Fruit fly (Drosophila melanogaster) whole organism, embryonic: ENCODE results near the gene Acp1.

Experiments used
- CG10147 ChIP-seq: fragments of 200-800 bp; sonication (Bioruptor generic); optimal IDR thresholded peaks from 2 replicates; lab custom pipeline; 2019; ENCODE audit warnings: missing biosample characterization, mild to moderate bottlenecking, missing genetic modification characterization, moderate library complexity
- CG11085 ChIP-seq: fragments of 200-800 bp; sonication (Bioruptor generic); IDR thresholded peaks from 2 replicates; pipeline ENCODE4 v1.3.6; 2022; ENCODE audit warnings: missing biosample characterization, missing genetic modification characterization
- CG1233 ChIP-seq: fragments of 200-800 bp; sonication (Bioruptor generic); optimal IDR thresholded peaks from 4 replicates; lab custom pipeline; 2018; ENCODE audit warnings: missing biosample characterization, mild to moderate bottlenecking, missing genetic modification characterization
- CG14050 ChIP-seq: fragments of 200-800 bp; sonication (Bioruptor generic); IDR thresholded peaks from 3 replicates; pipeline ENCODE4 v1.3.6; 2022; ENCODE audit warnings: missing biosample characterization, missing genetic modification characterization
- CG15269 ChIP-seq: fragments of 200-800 bp; sonication (Bioruptor generic); optimal IDR thresholded peaks from 2 replicates; lab custom pipeline; 2018; ENCODE audit warnings: missing biosample characterization, mild to moderate bottlenecking, missing genetic modification characterization, moderate library complexity
- Dll ChIP-seq: fragments of 200-800 bp; sonication (Bioruptor generic); IDR thresholded peaks from 4 replicates; pipeline ENCODE4 v1.3.6; 2022; ENCODE audit warnings: missing biosample characterization, missing genetic modification characterization; ENCODE audit not compliant: partially characterized antibody
- Hr3 ChIP-seq: fragments of 200-800 bp; sonication (Bioruptor generic); optimal IDR thresholded peaks from 3 replicates; lab custom pipeline; 2016; ENCODE audit warnings: missing biosample characterization, missing genetic modification characterization
- NC2β ChIP-seq: fragments of 200-800 bp; sonication (Bioruptor generic); optimal IDR thresholded peaks from 2 replicates; lab custom pipeline; 2016; ENCODE audit warnings: missing biosample characterization, missing genetic modification characterization
- ap ChIP-seq: fragments of 200-800 bp; sonication (Bioruptor generic); IDR thresholded peaks from 2 replicates; pipeline ENCODE4 v1.3.6; 2022; ENCODE audit warnings: missing biosample characterization, missing genetic modification characterization
- dysf ChIP-seq: fragments of 200-800 bp; sonication (Bioruptor generic); IDR thresholded peaks from 3 replicates; pipeline ENCODE4 v1.3.6; 2022; ENCODE audit warnings: missing biosample characterization, missing genetic modification characterization
- oc ChIP-seq: fragments of 200-800 bp; sonication (Bioruptor generic); optimal IDR thresholded peaks from 2 replicates; lab custom pipeline; 2018; ENCODE audit warnings: missing biosample characterization, mild to moderate bottlenecking, missing genetic modification characterization, moderate library complexity
- ranshi ChIP-seq: fragments of 200-800 bp; sonication (Bioruptor generic); IDR thresholded peaks from 2 replicates; pipeline ENCODE4 v1.3.6; 2022; ENCODE audit warnings: missing biosample characterization, missing genetic modification characterization
- sr ChIP-seq: fragments of 200-800 bp; sonication (Bioruptor generic); IDR thresholded peaks from 3 replicates; pipeline ENCODE4 v1.3.6; 2022; ENCODE audit warnings: missing biosample characterization, missing genetic modification characterization

- no peak for TF ChIP-seq oc (tag; lab: Kevin White, UChicago)
- no peak for TF ChIP-seq Hr3
- no peak for TF ChIP-seq NC2β (GFP tag; lab: Kevin White, UChicago)
- no peak for TF ChIP-seq CG14050 (GFP tag; lab: Robert Waterston, UW)
- TF ChIP-seq ap (GFP tag; lab: Robert Waterston, UW): no peak
- no peak for TF ChIP-seq Dll
- no peak for TF ChIP-seq CG11085
- no peak for TF ChIP-seq CG15269
- TF ChIP-seq dysf: no peak
- no peak for TF ChIP-seq sr (GFP tag; lab: Robert Waterston, UW)
- TF ChIP-seq CG10147 (GFP tag; lab: Kevin White, UChicago): no peak
- TF ChIP-seq CG1233 (GFP tag; lab: Kevin White, UChicago): no peak
- no peak for TF ChIP-seq ranshi (GFP tag; lab: Robert Waterston, UW)
Measured at dm6 chr2L:7788952-7789466, 47.7 kb upstream of the Acp1 start.
